In genomic region chr2L:2769476-2770185, dm6 we compare ENCODE assay signal across 1 fruit fly cellular context.
A peak's percentile ranks its signal among the peaks of the same experiment; 100 is the strongest.
TF ChIP-seq lines count a peak whose summit lies in the region.

TSS of gene colt (minus strand) at chr2L:2770069.
TSS of gene HINT1 (plus strand) at chr2L:2770135.

TF ChIP-seq in whole organism, embryonic, 481 proteins besides CTCF, POLR2A, EP300 and RAD21 (continued from another document):
- TF ChIP-seq Doc3 (GFP tag; IDR thresholded peaks at IDR 0.05; lab: Robert Waterston, UW; ENCODE audit: partially characterized antibody) (no peak; the same call in 2 of the 3 replicates), Myb (GFP tag; optimal IDR thresholded peaks at IDR 0.05; lab: Kevin White, UChicago) (peak; percentile 28), CG9727 (GFP tag; optimal IDR thresholded peaks at IDR 0.05; lab: Kevin White, UChicago) (no peak), Lpt (GFP tag; optimal IDR thresholded peaks at IDR 0.05; lab: Kevin White, UChicago) (no peak), CG1602 (GFP tag; optimal IDR thresholded peaks at IDR 0.05; lab: Kevin White, UChicago) (no peak), CG33557 (GFP tag; optimal IDR thresholded peaks at IDR 0.05; lab: Kevin White, UChicago) (no peak), CG6854 (GFP tag; optimal IDR thresholded peaks at IDR 0.05; lab: Kevin White, UChicago) (no peak), CG15479 (GFP tag; optimal IDR thresholded peaks at IDR 0.05; lab: Kevin White, UChicago) (peak; percentile 20), PHDP (tag; optimal IDR thresholded peaks at IDR 0.05; lab: Kevin White, UChicago) (peak; percentile 17), repo (GFP tag; optimal IDR thresholded peaks at IDR 0.05; lab: Kevin White, UChicago) (no peak), zf30C (GFP tag; optimal IDR thresholded peaks at IDR 0.05; lab: Kevin White, UChicago) (peak; percentile 6), insv (GFP tag; optimal IDR thresholded peaks at IDR 0.05; lab: Kevin White, UChicago) (peak in 1 of 2 experiments; percentile 33), pros (GFP tag; optimal IDR thresholded peaks at IDR 0.05; lab: Kevin White, UChicago) (no peak), CG14710 (tag; optimal IDR thresholded peaks at IDR 0.05; lab: Kevin White, UChicago) (peak; percentile 70), Meics (GFP tag; optimal IDR thresholded peaks at IDR 0.05; lab: Kevin White, UChicago) (peak; percentile 28), cwo (GFP tag; optimal IDR thresholded peaks at IDR 0.05; lab: Kevin White, UChicago) (no peak), CG3726 (GFP tag; IDR thresholded peaks at IDR 0.05; lab: Robert Waterston, UW) (no peak), Neu2 (GFP tag; optimal IDR thresholded peaks at IDR 0.05; lab: Kevin White, UChicago; ENCODE audit: borderline replicate concordance) (no peak), CG14441 (GFP tag; IDR thresholded peaks at IDR 0.05; lab: Robert Waterston, UW) (peak; percentile 37; the same call in 1 of the 2 replicates), CG15514 (GFP tag; optimal IDR thresholded peaks at IDR 0.05; lab: Kevin White, UChicago) (peak; percentile 94), CG32532 (GFP tag; IDR thresholded peaks at IDR 0.05; lab: Robert Waterston, UW) (peak; percentile 48; the same call in 1 of the 2 replicates), CG17829 (tag; optimal IDR thresholded peaks at IDR 0.05; lab: Kevin White, UChicago) (peak; percentile 52), Opbp (GFP tag; IDR thresholded peaks at IDR 0.05; lab: Robert Waterston, UW; ENCODE audit: partially characterized antibody) (peak; percentile 47; the same call in 1 of the 3 replicates), Oaz (GFP tag; IDR thresholded peaks at IDR 0.05; lab: Robert Waterston, UW) (no peak), CG12391 (tag; optimal IDR thresholded peaks at IDR 0.05; lab: Kevin White, UChicago) (peak; percentile 29), NFAT (GFP tag; IDR thresholded peaks at IDR 0.05; lab: Robert Waterston, UW) (peak; percentile 51; the same call in 1 of the 2 replicates), mirr (GFP tag; optimal IDR thresholded peaks at IDR 0.05; lab: Kevin White, UChicago) (peak; percentile 41), tgo (GFP tag; IDR thresholded peaks at IDR 0.05; lab: Robert Waterston, UW) (no peak), sug (tag; optimal IDR thresholded peaks at IDR 0.05; lab: Kevin White, UChicago) (peak; percentile 41), CG5953 (GFP tag; IDR thresholded peaks at IDR 0.05; lab: Robert Waterston, UW) (no peak), Max (GFP tag; optimal IDR thresholded peaks at IDR 0.05; lab: Kevin White, UChicago) (peak; percentile 8), BtbVII (GFP tag; optimal IDR thresholded peaks at IDR 0.05; lab: Kevin White, UChicago) (no peak), ab (GFP tag; optimal IDR thresholded peaks at IDR 0.05; lab: Kevin White, UChicago) (no peak), tll (GFP tag; optimal IDR thresholded peaks at IDR 0.05; lab: Kevin White, UChicago) (peak in 1 of 2 experiments; percentile 3), Fer2 (tag; optimal IDR thresholded peaks at IDR 0.05; lab: Kevin White, UChicago) (peak; percentile 1), sens (GFP tag; lab: Kevin White, UChicago) (peak; percentile 86), ERR (GFP tag; optimal IDR thresholded peaks at IDR 0.05; lab: Kevin White, UChicago) (peak; percentile 2), CG13424 (tag; optimal IDR thresholded peaks at IDR 0.05; lab: Kevin White, UChicago) (peak; percentile 8), dmrt11E (tag; optimal IDR thresholded peaks at IDR 0.05; lab: Kevin White, UChicago) (peak; percentile 6), CG6272 (GFP tag; IDR thresholded peaks at IDR 0.05; lab: Robert Waterston, UW) (no peak), pho (GFP tag; optimal IDR thresholded peaks at IDR 0.05; lab: Kevin White, UChicago) (peak; percentile 18), Ets97D (GFP tag; optimal IDR thresholded peaks at IDR 0.05; lab: Kevin White, UChicago) (peak; percentile 45), gcm (GFP tag; optimal IDR thresholded peaks at IDR 0.05; lab: Kevin White, UChicago) (no peak), ap (GFP tag; IDR thresholded peaks at IDR 0.05; lab: Robert Waterston, UW) (no peak), cato (GFP tag; optimal IDR thresholded peaks at IDR 0.05; lab: Kevin White, UChicago; ENCODE audit: borderline replicate concordance) (no peak), CG7928 (GFP tag; optimal IDR thresholded peaks at IDR 0.05; lab: Kevin White, UChicago) (no peak), Fer1 (GFP tag; optimal IDR thresholded peaks at IDR 0.05; lab: Kevin White, UChicago) (peak; percentile 32), hb (GFP tag; IDR thresholded peaks at IDR 0.05; lab: Robert Waterston, UW; ENCODE audit: partially characterized antibody) (no peak), CG13296 (GFP tag; optimal IDR thresholded peaks at IDR 0.05; lab: Kevin White, UChicago) (peak; percentile 47), twi (tag; optimal IDR thresholded peaks at IDR 0.05; lab: Kevin White, UChicago) (peak; percentile 46), Stat92E (GFP tag; optimal IDR thresholded peaks at IDR 0.05; lab: Kevin White, UChicago) (peak in 1 of 3 experiments; percentile 25), crc (GFP tag; optimal IDR thresholded peaks at IDR 0.05; lab: Kevin White, UChicago) (no peak), CG9876 (GFP tag; optimal IDR thresholded peaks at IDR 0.05; lab: Kevin White, UChicago) (no peak), Sin3A (optimal IDR thresholded peaks at IDR 0.05; lab: Kevin White, UChicago) (peak; percentile 78), Poxn (GFP tag; IDR thresholded peaks at IDR 0.05; lab: Robert Waterston, UW) (no peak), CG8478 (optimal IDR thresholded peaks at IDR 0.05; lab: Kevin White, UChicago) (no peak), jing (GFP tag; optimal IDR thresholded peaks at IDR 0.05; lab: Kevin White, UChicago) (no peak), CG2199 (GFP tag; IDR thresholded peaks at IDR 0.05; lab: Robert Waterston, UW) (no peak), CG16863 (GFP tag; optimal IDR thresholded peaks at IDR 0.05; lab: Kevin White, UChicago) (no peak), CG33213 (GFP tag; optimal IDR thresholded peaks at IDR 0.05; lab: Kevin White, UChicago) (peak; percentile 53), CG9797 (GFP tag; optimal IDR thresholded peaks at IDR 0.05; lab: Kevin White, UChicago) (peak; percentile 74), CG11695 (GFP tag; IDR thresholded peaks at IDR 0.05; lab: Robert Waterston, UW) (0 out of 3 replicates have a peak, but pooled peaks have one; percentile 28)
